Worm (Caenorhabditis elegans) whole organism, L4/young adult: ENCODE results near the gene gly-7.
A peak's percentile ranks its signal among the peaks of the same experiment; 100 is the strongest.

Source experiments
- W03F9.2 ChIP-seq: fragments of 150-350 bp; optimal IDR thresholded peaks from 2 replicates; lab custom pipeline; 2014; ENCODE audit warnings: missing biosample characterization, missing genetic modification characterization
- dao-5 ChIP-seq: sonication (generic microtip); optimal IDR thresholded peaks from 2 replicates; lab custom pipeline; 2016; ENCODE audit warnings: missing genotype, missing genetic modification characterization, moderate library complexity, missing compliant biosample characterization
- him-1 ChIP-seq: sonication (generic microtip); optimal IDR thresholded peaks from 2 replicates; lab custom pipeline; 2016; ENCODE audit warnings: missing genotype, missing genetic modification reagents, missing genetic modification characterization, missing compliant biosample characterization

gly-7 gene

DNA sequence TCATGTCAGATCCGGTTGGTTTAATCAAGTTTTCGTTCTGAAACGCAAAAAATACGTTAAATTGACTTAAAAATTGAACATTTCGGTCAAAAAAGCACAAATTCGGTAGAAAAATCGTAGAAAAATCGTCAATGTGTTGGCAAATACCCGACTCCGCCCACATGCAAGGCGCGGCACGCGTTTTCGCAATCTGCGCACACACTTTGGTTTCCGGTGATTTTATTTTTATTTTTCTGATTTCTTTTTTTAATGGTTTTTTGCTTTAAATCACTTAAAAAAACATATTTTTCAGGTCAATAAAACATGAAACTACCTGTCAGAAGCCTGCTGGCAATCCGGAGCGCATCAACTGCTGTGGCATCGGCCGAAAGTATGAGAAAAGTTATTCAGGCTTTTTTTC, at the start of gene gly-7, which contains the start of gene mrpl-39:
Gene gly-7, minus strand, starts transcription at position 37 of the 400 bp plus-strand sequence.
Gene mrpl-39, plus strand, starts transcription at position 293 of the 400 bp plus-strand sequence.
- TF ChIP-seq him-1 (tag; lab: Kevin White, UChicago) (no peak), W03F9.2 (tag; lab: Kevin White, UChicago) (peak; percentile 2)

ce11 chrV:1870515-1870940, 49.4 kb upstream of the gly-7 start:
- TF ChIP-seq him-1 (tag; lab: Kevin White, UChicago) (no peak), dao-5 (no peak), W03F9.2 (tag; lab: Kevin White, UChicago) (no peak)

DNA sequence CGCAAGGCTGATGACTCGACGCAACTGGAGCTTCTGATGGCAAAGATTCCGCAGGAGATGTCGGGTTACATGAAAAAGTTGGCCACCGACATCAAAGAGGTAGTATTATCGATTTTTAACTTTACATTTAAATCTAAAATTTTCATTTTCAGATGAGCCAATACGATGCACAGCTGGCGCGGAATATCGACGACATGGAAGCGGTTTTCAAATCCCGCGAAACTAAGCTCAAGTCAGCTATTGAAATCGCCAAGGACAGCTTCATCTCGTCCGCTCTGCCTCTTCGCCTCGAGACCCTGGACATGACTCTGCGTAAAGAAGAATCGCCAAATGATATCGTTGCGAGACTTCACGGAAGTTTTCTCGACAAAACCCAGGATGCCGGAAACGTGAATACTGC, 48.6 kb upstream of the gly-7 start, which contains the start of gene T10B5.3:
Gene T10B5.3, minus strand, starts transcription at position 101 of the 400 bp plus-strand sequence.
- TF ChIP-seq dao-5 (no peak), him-1 (tag; lab: Kevin White, UChicago) (no peak), W03F9.2 (tag; lab: Kevin White, UChicago) (no peak)

DNA sequence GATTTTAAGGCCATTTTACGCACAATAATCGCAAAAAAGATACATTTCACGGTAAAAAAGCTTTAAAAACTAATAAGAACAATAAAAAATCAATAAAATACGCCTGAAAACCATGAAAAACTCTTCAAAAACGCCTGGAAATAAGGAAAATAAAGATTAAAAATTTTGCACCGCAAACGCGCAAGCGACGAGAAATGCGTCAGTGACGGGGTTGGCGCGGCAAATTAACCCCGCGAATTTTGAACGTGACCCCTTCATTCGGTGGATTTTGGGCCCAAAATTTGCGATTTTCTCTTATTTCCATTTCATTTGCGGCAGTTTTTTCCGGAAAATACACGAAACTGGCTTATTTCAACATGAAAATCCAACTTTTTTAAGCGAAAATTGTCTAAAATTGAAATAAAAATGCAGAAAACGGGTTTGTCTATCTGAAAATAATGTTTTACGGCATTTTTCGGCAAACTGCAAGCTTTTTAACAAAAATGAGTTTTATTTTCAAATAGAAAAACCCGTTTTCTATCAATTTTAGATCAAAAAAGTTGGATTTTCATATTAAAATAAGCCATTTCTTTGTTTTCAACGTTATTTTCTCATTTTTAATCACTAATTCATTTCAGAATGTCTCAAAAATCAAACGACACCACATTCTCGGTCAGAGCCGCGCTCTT, 47.6 kb upstream of the gly-7 start, which contains the start of gene knl-3:
Gene knl-3, plus strand, starts transcription at position 618 of the 668 bp plus-strand sequence.
- peak; percentile 71 for TF ChIP-seq W03F9.2 (tag; lab: Kevin White, UChicago)
- TF ChIP-seq dao-5: no peak
- peak; percentile 83 for TF ChIP-seq him-1 (tag; lab: Kevin White, UChicago)

DNA sequence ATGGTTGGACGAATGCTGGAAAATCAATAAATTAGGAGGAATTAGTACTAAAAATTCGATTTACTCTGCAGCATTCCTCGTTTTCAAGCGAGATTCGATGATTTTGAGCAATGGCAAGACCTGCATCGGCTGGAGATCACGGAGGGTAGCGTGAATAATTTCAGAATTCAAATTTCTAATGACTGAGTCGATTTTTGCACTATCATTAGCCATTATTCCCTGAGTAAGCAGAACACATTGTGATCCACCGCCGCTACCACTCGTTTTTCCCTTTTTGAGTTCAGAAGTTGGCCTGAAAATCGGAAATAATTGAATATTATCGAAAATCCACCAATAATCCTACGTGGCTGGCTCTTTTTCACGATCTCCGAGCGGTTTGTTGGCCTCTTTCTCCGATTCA, 46.9 kb upstream of the gly-7 start:
- no peak for TF ChIP-seq dao-5
- no peak for TF ChIP-seq W03F9.2 (tag; lab: Kevin White, UChicago)
- TF ChIP-seq him-1 (tag; lab: Kevin White, UChicago): no peak

DNA sequence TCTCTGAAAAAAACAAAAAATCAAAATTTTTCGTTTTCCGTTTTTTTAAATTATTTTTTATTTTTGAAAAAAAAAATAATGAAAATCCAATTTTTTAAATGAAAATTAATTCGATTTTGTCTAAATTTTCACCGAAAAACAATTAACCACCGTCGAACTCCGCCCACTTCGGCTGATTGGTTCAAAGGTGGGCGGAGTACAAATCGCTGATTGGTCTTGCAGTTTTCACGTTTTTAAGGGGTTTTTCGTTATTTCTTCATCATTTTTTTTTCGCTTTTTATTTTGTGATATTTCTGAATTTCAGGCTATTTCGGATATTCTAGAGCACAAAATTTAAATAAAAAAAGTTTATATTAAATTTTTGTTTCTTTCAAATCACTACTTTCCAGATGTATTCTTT, 43.9 kb upstream of the gly-7 start:
- TF ChIP-seq him-1 (tag; lab: Kevin White, UChicago) (no peak), dao-5 (no peak)

ce11 chrV:1862954-1863353, 41.8 kb upstream of the gly-7 start:
- TF ChIP-seq him-1 (tag; lab: Kevin White, UChicago) (no peak), dao-5 (no peak), W03F9.2 (tag; lab: Kevin White, UChicago) (no peak)

ce11 chrV:1857840-1858239, 36.7 kb upstream of the gly-7 start:
- TF ChIP-seq dao-5: no peak
- no peak for TF ChIP-seq W03F9.2 (tag; lab: Kevin White, UChicago)
- TF ChIP-seq him-1 (tag; lab: Kevin White, UChicago): no peak

ce11 chrV:1856176-1856575, 35.1 kb upstream of the gly-7 start, which contains the start of gene T10B5.10:
Gene T10B5.10 (minus strand): TSS chrV:1856276.
- TF ChIP-seq him-1 (tag; lab: Kevin White, UChicago) (no peak), dao-5 (no peak), W03F9.2 (tag; lab: Kevin White, UChicago) (no peak)

ce11 chrV:1855087-1855486, 34.0 kb upstream of the gly-7 start:
- TF ChIP-seq dao-5 (no peak), W03F9.2 (tag; lab: Kevin White, UChicago) (no peak), him-1 (tag; lab: Kevin White, UChicago) (no peak)

- TF ChIP-seq him-1 (tag; lab: Kevin White, UChicago) (no peak), W03F9.2 (tag; lab: Kevin White, UChicago) (no peak), dao-5 (no peak)
Measured at ce11 chrV:1848590-1848989, 27.5 kb upstream of the gly-7 start.

ce11 chrV:1845977-1846376, 24.9 kb upstream of the gly-7 start, which contains the start of gene T10B5.7:
Gene T10B5.7 (plus strand): TSS chrV:1846201.
- TF ChIP-seq him-1 (tag; lab: Kevin White, UChicago): no peak
- no peak for TF ChIP-seq dao-5
- no peak for TF ChIP-seq W03F9.2 (tag; lab: Kevin White, UChicago)

DNA sequence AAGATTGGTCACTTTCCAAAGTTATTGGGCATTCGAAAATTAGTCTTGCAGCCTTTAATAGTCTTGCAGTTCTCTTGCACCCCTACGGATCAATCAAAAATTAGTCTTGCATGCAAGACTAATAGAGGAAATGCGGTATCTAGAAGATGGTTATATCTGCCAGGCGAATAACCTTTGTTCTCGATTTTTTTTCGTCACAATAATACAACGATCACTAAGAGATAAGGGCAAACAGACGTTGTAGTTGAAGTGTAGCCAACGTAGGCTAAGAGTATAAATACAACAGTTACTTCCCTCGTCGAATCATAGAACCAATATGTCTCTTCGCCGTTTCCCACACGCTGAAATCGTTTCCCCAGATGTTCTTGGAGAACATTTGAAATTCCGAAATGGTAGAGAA, 20.6 kb upstream of the gly-7 start, which contains the start of gene T10B5.8:
Gene T10B5.8, plus strand, starts transcription at position 301 of the 400 bp plus-strand sequence.
- no peak for TF ChIP-seq him-1 (tag; lab: Kevin White, UChicago)
- no peak for TF ChIP-seq dao-5
- no peak for TF ChIP-seq W03F9.2 (tag; lab: Kevin White, UChicago)

- TF ChIP-seq dao-5 (no peak), W03F9.2 (tag; lab: Kevin White, UChicago) (no peak), him-1 (tag; lab: Kevin White, UChicago) (no peak)
Measured at ce11 chrV:1829973-1830372, 8.8 kb upstream of the gly-7 start, which contains the start of gene Y32G9B.1. Gene Y32G9B.1 (minus strand): TSS chrV:1830073.
